Fruit fly (Drosophila melanogaster) whole organism, embryonic: ENCODE measurements around the gene ninaE.

ENCODE experiments used
- Antp ChIP-seq: fragments of 200-800 bp; sonication (Bioruptor generic); optimal IDR thresholded peaks from 3 replicates; lab custom pipeline; 2016; ENCODE audit warnings: missing biosample characterization, missing genetic modification characterization
- B-H1 ChIP-seq: fragments of 200-800 bp; sonication (Bioruptor generic); IDR thresholded peaks from 3 replicates; pipeline ENCODE4 v1.3.6; 2022; ENCODE audit warnings: missing biosample characterization, missing genetic modification characterization
- CG11093 ChIP-seq: fragments of 200-800 bp; sonication (Bioruptor generic); IDR thresholded peaks from 3 replicates; pipeline ENCODE4 v1.3.6; 2022; ENCODE audit warnings: missing biosample characterization, missing genetic modification characterization
- CG11247 ChIP-seq: fragments of 200-800 bp; sonication (Bioruptor generic); IDR thresholded peaks from 2 replicates; pipeline ENCODE4 v1.3.6; 2022; ENCODE audit warnings: missing biosample characterization, missing genetic modification characterization
- CG11456 ChIP-seq: fragments of 200-800 bp; sonication (Bioruptor generic); IDR thresholded peaks from 3 replicates; pipeline ENCODE4 v1.3.6; 2022; ENCODE audit warnings: missing biosample characterization, missing genetic modification characterization
- CG12071 ChIP-seq: fragments of 200-800 bp; sonication (Bioruptor generic); optimal IDR thresholded peaks from 3 replicates; lab custom pipeline; 2018; ENCODE audit warnings: missing biosample characterization, mild to moderate bottlenecking, missing genetic modification characterization
- CG13624 ChIP-seq: fragments of 200-800 bp; sonication (Bioruptor generic); optimal IDR thresholded peaks from 2 replicates; lab custom pipeline; 2016; ENCODE audit warnings: missing biosample characterization, missing genetic modification characterization
- CG14050 ChIP-seq: fragments of 200-800 bp; sonication (Bioruptor generic); IDR thresholded peaks from 3 replicates; pipeline ENCODE4 v1.3.6; 2022; ENCODE audit warnings: missing biosample characterization, missing genetic modification characterization
- CG14441 ChIP-seq: fragments of 200-800 bp; sonication (Bioruptor generic); IDR thresholded peaks from 2 replicates; pipeline ENCODE4 v1.3.6; 2022; ENCODE audit warnings: missing biosample characterization, missing genetic modification characterization
- CG14860 ChIP-seq: fragments of 200-800 bp; sonication (Bioruptor generic); IDR thresholded peaks from 3 replicates; pipeline ENCODE4 v1.3.6; 2022; ENCODE audit warnings: missing biosample characterization, missing genetic modification characterization; ENCODE audit not compliant: partially characterized antibody
- CG1529 ChIP-seq: fragments of 200-800 bp; sonication (Bioruptor generic); optimal IDR thresholded peaks from 3 replicates; lab custom pipeline; 2018; ENCODE audit warnings: missing biosample characterization, missing genetic modification characterization
- CG15514 ChIP-seq: fragments of 200-800 bp; sonication (Bioruptor generic); optimal IDR thresholded peaks from 3 replicates; lab custom pipeline; 2017; ENCODE audit warnings: missing biosample characterization, missing genetic modification characterization, mild to moderate bottlenecking, moderate library complexity, missing genetic modification reagents
- CG17385 ChIP-seq: fragments of 200-800 bp; sonication (Bioruptor generic); optimal IDR thresholded peaks from 3 replicates; lab custom pipeline; 2018; ENCODE audit warnings: missing biosample characterization, mild to moderate bottlenecking, missing genetic modification characterization
- CG18476 ChIP-seq: fragments of 200-800 bp; sonication (Bioruptor generic); optimal IDR thresholded peaks from 2 replicates; lab custom pipeline; 2016; ENCODE audit warnings: missing biosample characterization, mild to moderate bottlenecking, missing genetic modification characterization
- CG2116 ChIP-seq: fragments of 200-800 bp; sonication (Bioruptor generic); optimal IDR thresholded peaks from 3 replicates; lab custom pipeline; 2018; ENCODE audit warnings: missing biosample characterization, mild to moderate bottlenecking, missing genetic modification characterization
- CG31388 ChIP-seq: fragments of 200-800 bp; sonication (Bioruptor generic); optimal IDR thresholded peaks from 2 replicates; lab custom pipeline; 2016; ENCODE audit warnings: missing biosample characterization, missing genetic modification characterization
- CG3726 ChIP-seq: fragments of 200-800 bp; sonication (Bioruptor generic); IDR thresholded peaks from 3 replicates; pipeline ENCODE4, ENCODE4 v1.3.6; 2022; ENCODE audit warnings: missing biosample characterization, missing genetic modification characterization
- CG3995 ChIP-seq: fragments of 200-800 bp; sonication (Bioruptor generic); optimal IDR thresholded peaks from 3 replicates; lab custom pipeline; 2016; ENCODE audit warnings: missing biosample characterization, missing genetic modification characterization
- CG4707 ChIP-seq: fragments of 200-800 bp; sonication (Bioruptor generic); optimal IDR thresholded peaks from 2 replicates; lab custom pipeline; 2018; ENCODE audit warnings: missing biosample characterization, mild to moderate bottlenecking, missing genetic modification characterization, moderate library complexity
- CG4820 ChIP-seq: fragments of 200-800 bp; sonication (Bioruptor generic); optimal IDR thresholded peaks from 3 replicates; lab custom pipeline; 2016; ENCODE audit warnings: missing biosample characterization, missing genetic modification characterization
- CG7786 ChIP-seq: fragments of 200-800 bp; sonication (Bioruptor generic); optimal IDR thresholded peaks from 2 replicates; lab custom pipeline; 2016; ENCODE audit warnings: missing biosample characterization, missing genetic modification characterization
- CG8281 ChIP-seq: fragments of 200-800 bp; sonication (Bioruptor generic); optimal IDR thresholded peaks from 2 replicates; lab custom pipeline; 2018; ENCODE audit warnings: missing biosample characterization, mild to moderate bottlenecking, missing genetic modification characterization, moderate library complexity
- CG8765 ChIP-seq: fragments of 200-800 bp; sonication (Bioruptor generic); IDR thresholded peaks from 2 replicates; pipeline ENCODE4 v1.3.6; 2022; ENCODE audit warnings: missing biosample characterization, missing genetic modification characterization
- CG9437 ChIP-seq: fragments of 200-800 bp; sonication (Bioruptor generic); optimal IDR thresholded peaks from 2 replicates; lab custom pipeline; 2018; ENCODE audit warnings: missing biosample characterization, mild to moderate bottlenecking, missing genetic modification characterization
- CG9797 ChIP-seq: fragments of 200-800 bp; sonication (Bioruptor generic); optimal IDR thresholded peaks from 3 replicates; lab custom pipeline; 2018; ENCODE audit warnings: missing biosample characterization, mild to moderate bottlenecking, missing genetic modification characterization
- H2.0 ChIP-seq: fragments of 200-800 bp; sonication (Bioruptor generic); IDR thresholded peaks from 2 replicates; pipeline ENCODE4 v1.3.6; 2022; ENCODE audit warnings: missing biosample characterization, missing genetic modification characterization
- Hsf ChIP-seq: fragments of 200-800 bp; sonication (Bioruptor generic); optimal IDR thresholded peaks from 3 replicates; lab custom pipeline; 2016; ENCODE audit warnings: missing biosample characterization, missing genetic modification characterization
- Kr ChIP-seq: fragments of 200-800 bp; sonication (Bioruptor generic); optimal IDR thresholded peaks from 2 replicates; lab custom pipeline; 2017; ENCODE audit warnings: missing biosample characterization, mild to moderate bottlenecking, missing genetic modification characterization
- Optix ChIP-seq: fragments of 200-800 bp; sonication (Bioruptor generic); IDR thresholded peaks from 3 replicates; pipeline ENCODE4 v1.3.6; 2022; ENCODE audit warnings: missing biosample characterization, missing genetic modification characterization
- Scr ChIP-seq: fragments of 200-800 bp; sonication (Bioruptor generic); IDR thresholded peaks from 2 replicates; pipeline ENCODE4 v1.3.6; 2022; ENCODE audit warnings: missing biosample characterization, missing genetic modification characterization; ENCODE audit not compliant: partially characterized antibody
- Side ChIP-seq: fragments of 200-800 bp; sonication (Bioruptor generic); optimal IDR thresholded peaks from 2 replicates; lab custom pipeline; 2016; ENCODE audit warnings: missing biosample characterization, missing genetic modification characterization
- Sin3A ChIP-seq: fragments of >200 bp; optimal IDR thresholded peaks from 2 replicates; lab custom pipeline; 2018
- ato ChIP-seq: fragments of 200-800 bp; sonication (Bioruptor generic); IDR thresholded peaks from 2 replicates; pipeline ENCODE4 v1.3.6; 2022; ENCODE audit warnings: missing biosample characterization, missing genetic modification characterization; ENCODE audit not compliant: partially characterized antibody
- btn ChIP-seq: fragments of 200-800 bp; sonication (Bioruptor generic); optimal IDR thresholded peaks from 2 replicates; lab custom pipeline; 2016; ENCODE audit warnings: missing biosample characterization, missing genetic modification characterization
- dmrt99B ChIP-seq: fragments of 200-800 bp; sonication (Bioruptor generic); optimal IDR thresholded peaks from 2 replicates; lab custom pipeline; 2018; ENCODE audit warnings: missing biosample characterization, mild to moderate bottlenecking, missing genetic modification characterization, moderate library complexity
- eyg ChIP-seq: fragments of 200-800 bp; sonication (Bioruptor generic); optimal IDR thresholded peaks from 3 replicates; lab custom pipeline; 2016; ENCODE audit warnings: missing biosample characterization, missing genetic modification characterization
- fd96Cb ChIP-seq: fragments of 200-800 bp; sonication (Bioruptor generic); optimal IDR thresholded peaks from 2 replicates; lab custom pipeline; 2018; ENCODE audit warnings: missing biosample characterization, mild to moderate bottlenecking, missing genetic modification characterization, moderate library complexity
- gsb ChIP-seq: fragments of 200-800 bp; sonication (Bioruptor generic); IDR thresholded peaks from 2 replicates; pipeline ENCODE4 v1.3.6; 2022; ENCODE audit warnings: missing biosample characterization, missing genetic modification characterization
- maf-S ChIP-seq: fragments of 200-800 bp; sonication (Bioruptor generic); optimal IDR thresholded peaks from 2 replicates; lab custom pipeline; 2016; ENCODE audit warnings: missing biosample characterization, missing genetic modification characterization
- otp ChIP-seq: fragments of 200-800 bp; sonication (Bioruptor generic); IDR thresholded peaks from 3 replicates; pipeline ENCODE4, ENCODE4 v1.3.6; 2022; ENCODE audit warnings: missing biosample characterization, missing genetic modification characterization
- pfk ChIP-seq: fragments of 200-800 bp; sonication (Bioruptor generic); optimal IDR thresholded peaks from 2 replicates; lab custom pipeline; 2018; ENCODE audit warnings: missing biosample characterization, mild to moderate bottlenecking, missing genetic modification characterization, moderate library complexity
- pho ChIP-seq: fragments of 200-800 bp; sonication (Bioruptor generic); optimal IDR thresholded peaks from 2 replicates; lab custom pipeline; 2016; ENCODE audit warnings: missing biosample characterization, missing genetic modification characterization
- phol ChIP-seq: fragments of 200-800 bp; sonication (Bioruptor generic); optimal IDR thresholded peaks from 3 replicates; lab custom pipeline; 2018; ENCODE audit warnings: missing biosample characterization, mild to moderate bottlenecking, missing genetic modification characterization, moderate library complexity
- psq ChIP-seq: fragments of 200-800 bp; sonication (Bioruptor generic); optimal IDR thresholded peaks from 2 replicates; lab custom pipeline; 2017; ENCODE audit warnings: missing biosample characterization, missing genetic modification characterization
- sens-2 ChIP-seq: fragments of 200-800 bp; sonication (Bioruptor generic); IDR thresholded peaks from 2 replicates; pipeline ENCODE4 v1.3.6; 2022; ENCODE audit warnings: missing biosample characterization, missing genetic modification characterization
- shn ChIP-seq: fragments of 200-800 bp; sonication (Bioruptor generic); optimal IDR thresholded peaks from 3 replicates; lab custom pipeline; 2016; ENCODE audit warnings: missing biosample characterization, missing genetic modification characterization
- tll ChIP-seq, 2 experiments: fragments of 200-800 bp in 1 of 2; fragments of >200 bp in 1 of 2; sonication (Bioruptor generic) in 1 of 2; optimal IDR thresholded peaks; 2 replicates each; lab custom pipeline; 2017 to 2019; ENCODE audit warnings: missing biosample characterization in 2 of 2, missing genetic modification characterization in 2 of 2, mild to moderate bottlenecking in 1 of 2, moderate library complexity in 1 of 2
- trem ChIP-seq: fragments of 200-800 bp; optimal IDR thresholded peaks from 3 replicates; lab custom pipeline; 2019; ENCODE audit warnings: missing biosample characterization, mild to moderate bottlenecking, missing genetic modification characterization, moderate library complexity
- trh ChIP-seq: fragments of 200-800 bp; sonication (Bioruptor generic); optimal IDR thresholded peaks from 2 replicates; lab custom pipeline; 2016; ENCODE audit warnings: missing biosample characterization, missing genetic modification characterization
- tup ChIP-seq: fragments of 200-800 bp; sonication (Bioruptor generic); optimal IDR thresholded peaks from 2 replicates; lab custom pipeline; 2016; ENCODE audit warnings: missing biosample characterization, mild to moderate bottlenecking, missing genetic modification characterization, moderate library complexity
- tx ChIP-seq: fragments of 200-800 bp; sonication (Bioruptor generic); optimal IDR thresholded peaks from 2 replicates; lab custom pipeline; 2016; ENCODE audit warnings: missing biosample characterization, missing genetic modification characterization

Gene ninaE

dm6 chr3R:19858017-19858659, 29.9 kb downstream of the ninaE start (continued):
- TF ChIP-seq maf-S = peak; percentile 10
- TF ChIP-seq ato (GFP tag; lab: Robert Waterston, UW) = no peak
- no peak for TF ChIP-seq Sin3A (lab: Kevin White, UChicago)
- no peak for TF ChIP-seq CG9797
- TF ChIP-seq fd96Cb = no peak
- peak; percentile 21 for TF ChIP-seq eyg (GFP tag; lab: Kevin White, UChicago)
- TF ChIP-seq CG14860 (GFP tag; lab: Robert Waterston, UW) = no peak
- TF ChIP-seq CG1529 (GFP tag; lab: Kevin White, UChicago) = no peak
- TF ChIP-seq shn = no peak
- no peak for TF ChIP-seq Antp
- no peak for TF ChIP-seq phol (tag; lab: Kevin White, UChicago)
- peak; percentile 41 for TF ChIP-seq CG7786 (GFP tag; lab: Kevin White, UChicago)
- TF ChIP-seq CG14050 = no peak
- TF ChIP-seq sens-2 = no peak
- TF ChIP-seq Hsf (GFP tag; lab: Kevin White, UChicago) = no peak
- no peak for TF ChIP-seq CG2116 (GFP tag; lab: Kevin White, UChicago)
- TF ChIP-seq CG9437 (GFP tag; lab: Kevin White, UChicago) = no peak
- no peak for TF ChIP-seq btn
- TF ChIP-seq otp = 0 out of 3 replicates have a peak, but pooled peaks have one; percentile 31
- peak; percentile 43 for TF ChIP-seq Side (GFP tag; lab: Kevin White, UChicago)
- TF ChIP-seq trh (GFP tag; lab: Kevin White, UChicago) = no peak
- TF ChIP-seq pfk = no peak
- TF ChIP-seq trem (tag; lab: Kevin White, UChicago) = no peak
- TF ChIP-seq CG8765 (GFP tag; lab: Robert Waterston, UW) = no peak
- TF ChIP-seq tll (GFP tag; optimal IDR thresholded peaks at IDR 0.05; lab: Kevin White, UChicago) = no peak
- TF ChIP-seq CG11456 = no peak
- TF ChIP-seq psq (GFP tag; lab: Kevin White, UChicago) = no peak
- no peak for TF ChIP-seq B-H1 (GFP tag; lab: Robert Waterston, UW)
- TF ChIP-seq CG14441 (GFP tag; lab: Robert Waterston, UW) = no peak; the same call in 1 of the 2 replicates
- peak; percentile 25 for TF ChIP-seq CG13624 (GFP tag; lab: Kevin White, UChicago)
- TF ChIP-seq CG31388 (GFP tag; lab: Kevin White, UChicago) = no peak
- no peak for TF ChIP-seq CG11247 (GFP tag; lab: Robert Waterston, UW)
- TF ChIP-seq dmrt99B = no peak
- no peak for TF ChIP-seq CG8281 (tag; lab: Kevin White, UChicago)
- no peak for TF ChIP-seq Scr
- no peak for TF ChIP-seq CG18476 (GFP tag; lab: Kevin White, UChicago)
- TF ChIP-seq CG15514 (GFP tag; lab: Kevin White, UChicago) = no peak
- TF ChIP-seq CG17385 (GFP tag; lab: Kevin White, UChicago) = peak; percentile 3
- TF ChIP-seq CG3995 (GFP tag; lab: Kevin White, UChicago) = peak; percentile 3
- no peak for TF ChIP-seq CG3726
- peak; percentile 6 for TF ChIP-seq tup (GFP tag; lab: Kevin White, UChicago)
- TF ChIP-seq gsb (GFP tag; lab: Robert Waterston, UW) = no peak
- TF ChIP-seq pho (GFP tag; lab: Kevin White, UChicago) = peak; percentile 37
- no peak for TF ChIP-seq CG4707 (GFP tag; lab: Kevin White, UChicago)
- no peak for TF ChIP-seq CG4820 (GFP tag; lab: Kevin White, UChicago)
- TF ChIP-seq Optix (GFP tag; lab: Robert Waterston, UW) = peak; percentile 11; the same call in 1 of the 3 replicates
- no peak for TF ChIP-seq Kr (GFP tag; lab: Kevin White, UChicago)
- TF ChIP-seq CG11093 = no peak
- no peak for TF ChIP-seq tx (GFP tag; lab: Kevin White, UChicago)
- no peak for TF ChIP-seq CG12071 (GFP tag; lab: Kevin White, UChicago)
- no peak for TF ChIP-seq H2.0
